Fruit fly (Drosophila melanogaster) whole organism, embryonic: Measurements from ENCODE around the gene Cpr66Cb.

Source experiments
- Awh ChIP-seq: fragments of 200-800 bp; sonication (Bioruptor generic); IDR thresholded peaks from 2 replicates; pipeline ENCODE4, ENCODE4 v1.3.6; 2022; ENCODE audit warnings: missing biosample characterization, missing genetic modification characterization
- B-H2 ChIP-seq: fragments of 200-800 bp; sonication (Bioruptor generic); optimal IDR thresholded peaks from 2 replicates; lab custom pipeline; 2018; ENCODE audit warnings: missing biosample characterization, mild to moderate bottlenecking, missing genetic modification characterization
- CG10147 ChIP-seq: fragments of 200-800 bp; sonication (Bioruptor generic); optimal IDR thresholded peaks from 2 replicates; lab custom pipeline; 2019; ENCODE audit warnings: missing biosample characterization, mild to moderate bottlenecking, missing genetic modification characterization, moderate library complexity
- CG1024 ChIP-seq: fragments of 200-800 bp; sonication (Bioruptor generic); IDR thresholded peaks from 2 replicates; pipeline ENCODE4 v1.3.6; 2022; ENCODE audit warnings: missing biosample characterization, missing genetic modification characterization
- CG11093 ChIP-seq: fragments of 200-800 bp; sonication (Bioruptor generic); IDR thresholded peaks from 3 replicates; pipeline ENCODE4 v1.3.6; 2022; ENCODE audit warnings: missing biosample characterization, missing genetic modification characterization
- CG14050 ChIP-seq: fragments of 200-800 bp; sonication (Bioruptor generic); IDR thresholded peaks from 3 replicates; pipeline ENCODE4 v1.3.6; 2022; ENCODE audit warnings: missing biosample characterization, missing genetic modification characterization
- CG1529 ChIP-seq: fragments of 200-800 bp; sonication (Bioruptor generic); optimal IDR thresholded peaks from 3 replicates; lab custom pipeline; 2018; ENCODE audit warnings: missing biosample characterization, missing genetic modification characterization
- CG15479 ChIP-seq: fragments of 200-800 bp; sonication (Bioruptor generic); optimal IDR thresholded peaks from 3 replicates; lab custom pipeline; 2019; ENCODE audit warnings: missing biosample characterization, mild to moderate bottlenecking, missing genetic modification characterization, moderate library complexity
- CG16813 ChIP-seq: fragments of 200-800 bp; sonication (Bioruptor generic); IDR thresholded peaks from 3 replicates; pipeline ENCODE4 v1.3.6; 2022; ENCODE audit warnings: missing biosample characterization, missing genetic modification characterization; ENCODE audit not compliant: partially characterized antibody
- CG17359 ChIP-seq: fragments of 200-800 bp; sonication (Bioruptor generic); optimal IDR thresholded peaks from 3 replicates; lab custom pipeline; 2018; ENCODE audit warnings: missing biosample characterization, mild to moderate bottlenecking, missing genetic modification characterization, moderate library complexity
- CG2712 ChIP-seq: fragments of 200-800 bp; optimal IDR thresholded peaks from 3 replicates; lab custom pipeline; 2019; ENCODE audit warnings: missing biosample characterization, mild to moderate bottlenecking, missing genetic modification characterization, moderate library complexity
- CG2889 ChIP-seq: fragments of 200-800 bp; sonication (Bioruptor generic); IDR thresholded peaks from 3 replicates; pipeline ENCODE4 v1.3.6; 2022; ENCODE audit warnings: missing biosample characterization, missing genetic modification characterization
- CG30403 ChIP-seq: fragments of 200-800 bp; sonication (Bioruptor generic); optimal IDR thresholded peaks from 3 replicates; lab custom pipeline; 2016; ENCODE audit warnings: missing biosample characterization, missing genetic modification characterization
- CG32767 ChIP-seq: fragments of 200-800 bp; sonication (Bioruptor generic); IDR thresholded peaks from 2 replicates; pipeline ENCODE4 v1.3.6; 2022; ENCODE audit warnings: missing biosample characterization, missing genetic modification characterization
- CG33557 ChIP-seq: fragments of 200-800 bp; sonication (Bioruptor generic); optimal IDR thresholded peaks from 2 replicates; lab custom pipeline; 2019; ENCODE audit warnings: missing biosample characterization, mild to moderate bottlenecking, missing genetic modification characterization, moderate library complexity
- CG34422 ChIP-seq: fragments of 200-800 bp; sonication (Bioruptor generic); IDR thresholded peaks from 3 replicates; pipeline ENCODE4 v1.3.6; 2022; ENCODE audit warnings: missing biosample characterization, missing genetic modification characterization
- CG3847 ChIP-seq: fragments of 200-800 bp; sonication (Bioruptor generic); IDR thresholded peaks from 2 replicates; pipeline ENCODE4 v1.3.6; 2022; ENCODE audit warnings: missing biosample characterization, missing genetic modification characterization
- CG9932 ChIP-seq: fragments of 200-800 bp; sonication (Bioruptor generic); IDR thresholded peaks from 2 replicates; pipeline ENCODE4 v1.3.6; 2022; ENCODE audit warnings: missing biosample characterization, missing genetic modification characterization
- CHES-1-like ChIP-seq: fragments of 200-800 bp; sonication (Bioruptor generic); optimal IDR thresholded peaks from 2 replicates; lab custom pipeline; 2016; ENCODE audit warnings: missing biosample characterization, missing genetic modification characterization
- CTCF ChIP-seq: fragments of 200-800 bp; sonication (Bioruptor generic); optimal IDR thresholded peaks from 2 replicates; lab custom pipeline; 2017; ENCODE audit warnings: missing biosample characterization, mild to moderate bottlenecking, missing genetic modification characterization, moderate library complexity
- Fer2 ChIP-seq: fragments of 200-800 bp; sonication (Bioruptor generic); optimal IDR thresholded peaks from 2 replicates; lab custom pipeline; 2018; ENCODE audit warnings: missing biosample characterization, mild to moderate bottlenecking, missing genetic modification characterization, moderate library complexity
- Hey ChIP-seq: fragments of 200-800 bp; sonication (Bioruptor generic); optimal IDR thresholded peaks from 3 replicates; lab custom pipeline; 2018; ENCODE audit warnings: missing biosample characterization, mild to moderate bottlenecking, missing genetic modification characterization
- Hr78 ChIP-seq, 2 experiments: fragments of 200-800 bp in 1 of 2; fragments of >200 bp in 1 of 2; sonication (Bioruptor generic) in 1 of 2; optimal IDR thresholded peaks; 2 replicates each; lab custom pipeline; 2017 to 2019; ENCODE audit warnings: missing biosample characterization in 2 of 2, missing genetic modification characterization in 2 of 2, mild to moderate bottlenecking in 1 of 2, moderate library complexity in 1 of 2
- MBD-R2 ChIP-seq: fragments of 200-800 bp; sonication (Bioruptor generic); IDR thresholded peaks from 2 replicates; pipeline ENCODE4 v1.3.6; 2022; ENCODE audit warnings: missing biosample characterization, missing genetic modification characterization
- Mad ChIP-seq: fragments of 200-800 bp; sonication (Bioruptor generic); optimal IDR thresholded peaks from 2 replicates; lab custom pipeline; 2016; ENCODE audit warnings: missing biosample characterization, missing genetic modification characterization
- Med ChIP-seq: fragments of 200-800 bp; sonication (Bioruptor generic); peaks from one replicate; lab custom pipeline; 2016; ENCODE audit warnings: missing biosample characterization, missing genetic modification characterization, mild to moderate bottlenecking, inconsistent platforms, moderate library complexity
- Myb ChIP-seq: fragments of 200-800 bp; sonication (Bioruptor generic); optimal IDR thresholded peaks from 2 replicates; lab custom pipeline; 2016; ENCODE audit warnings: missing biosample characterization, missing genetic modification characterization
- Nf-YB ChIP-seq: fragments of 200-800 bp; sonication (Bioruptor generic); optimal IDR thresholded peaks from 3 replicates; lab custom pipeline; 2019; ENCODE audit warnings: missing biosample characterization, mild to moderate bottlenecking, missing genetic modification characterization, moderate library complexity
- Poxn ChIP-seq: fragments of 200-800 bp; sonication (Bioruptor generic); IDR thresholded peaks from 2 replicates; pipeline ENCODE4 v1.3.6; 2022; ENCODE audit warnings: missing biosample characterization, missing genetic modification characterization
- Sin3A ChIP-seq: fragments of >200 bp; optimal IDR thresholded peaks from 2 replicates; lab custom pipeline; 2018
- Sox100B ChIP-seq: fragments of 200-800 bp; sonication (Bioruptor generic); optimal IDR thresholded peaks from 3 replicates; lab custom pipeline; 2018; ENCODE audit warnings: missing biosample characterization, mild to moderate bottlenecking, missing genetic modification characterization
- Tbp ChIP-seq: fragments of >200 bp; optimal IDR thresholded peaks from 2 replicates; lab custom pipeline; 2018; ENCODE audit warnings: missing biosample characterization, missing genetic modification characterization
- croc ChIP-seq: fragments of 200-800 bp; sonication (Bioruptor generic); conservative IDR thresholded peaks from 3 replicates; pipeline ENCODE4 v1.3.6; 2022; ENCODE audit warnings: missing biosample characterization, missing genetic modification characterization
- crp ChIP-seq, 2 experiments: fragments of 200-800 bp; sonication (Bioruptor generic); optimal IDR thresholded peaks; 2 replicates in 1 of 2; 3 replicates in 1 of 2; lab custom pipeline; 2017; ENCODE audit warnings: missing biosample characterization in 2 of 2, missing genetic modification characterization in 2 of 2, mild to moderate bottlenecking in 1 of 2, moderate library complexity in 1 of 2
- dati ChIP-seq: fragments of 200-800 bp; sonication (Bioruptor generic); IDR thresholded peaks from 2 replicates; pipeline ENCODE4 v1.3.6; 2022; ENCODE audit warnings: missing biosample characterization, missing genetic modification characterization
- fd3F ChIP-seq: fragments of 200-800 bp; sonication (Bioruptor generic); optimal IDR thresholded peaks from 2 replicates; lab custom pipeline; 2018; ENCODE audit warnings: missing biosample characterization, mild to moderate bottlenecking, missing genetic modification characterization, moderate library complexity
- fru ChIP-seq: fragments of >200 bp; optimal IDR thresholded peaks from 2 replicates; lab custom pipeline; 2017
- ftz-f1 ChIP-seq: fragments of 200-800 bp; sonication (Bioruptor generic); optimal IDR thresholded peaks from 2 replicates; lab custom pipeline; 2016; ENCODE audit warnings: missing biosample characterization, missing genetic modification characterization
- gce ChIP-seq: fragments of 200-800 bp; sonication (Bioruptor generic); IDR thresholded peaks from 3 replicates; pipeline ENCODE4 v1.3.6; 2022; ENCODE audit warnings: missing biosample characterization, missing genetic modification characterization
- gfzf ChIP-seq: fragments of 200-800 bp; sonication (Bioruptor generic); optimal IDR thresholded peaks from 2 replicates; lab custom pipeline; 2016; ENCODE audit warnings: missing biosample characterization, mild to moderate bottlenecking, missing genetic modification characterization, moderate library complexity
- grn ChIP-seq: fragments of 200-800 bp; sonication (Bioruptor generic); optimal IDR thresholded peaks from 3 replicates; lab custom pipeline; 2017; ENCODE audit warnings: missing biosample characterization, missing genetic modification characterization
- hth ChIP-seq: fragments of >200 bp; optimal IDR thresholded peaks from 2 replicates; lab custom pipeline; 2017; ENCODE audit warnings: inconsistent platforms
- ind ChIP-seq: fragments of 200-800 bp; sonication (Bioruptor generic); optimal IDR thresholded peaks from 3 replicates; lab custom pipeline; 2016; ENCODE audit warnings: missing biosample characterization, missing genetic modification characterization
- lola ChIP-seq, 3 experiments: fragments of >200 bp in 2 of 3; fragments of 200-800 bp in 1 of 3; sonication (Bioruptor generic) in 1 of 3; optimal IDR thresholded peaks; 2 replicates each; lab custom pipeline; 2017 to 2019; ENCODE audit warnings: missing biosample characterization in 3 of 3, missing genetic modification characterization in 3 of 3, mild to moderate bottlenecking in 1 of 3, moderate library complexity in 1 of 3
- mirr ChIP-seq: fragments of 200-800 bp; sonication (Bioruptor generic); optimal IDR thresholded peaks from 3 replicates; lab custom pipeline; 2018; ENCODE audit warnings: missing biosample characterization, mild to moderate bottlenecking, missing genetic modification characterization
- ro ChIP-seq: fragments of 200-800 bp; sonication (Bioruptor generic); IDR thresholded peaks from 2 replicates; pipeline ENCODE4 v1.3.6; 2022; ENCODE audit warnings: missing biosample characterization, missing genetic modification characterization
- run ChIP-seq: fragments of 200-800 bp; sonication (Bioruptor generic); optimal IDR thresholded peaks from 3 replicates; lab custom pipeline; 2018; ENCODE audit warnings: missing biosample characterization, mild to moderate bottlenecking, missing genetic modification characterization
- slbo ChIP-seq: fragments of 200-800 bp; sonication (Bioruptor generic); IDR thresholded peaks from 2 replicates; pipeline ENCODE4 v1.3.6; 2022; ENCODE audit warnings: missing biosample characterization, missing genetic modification characterization
- so ChIP-seq: fragments of 200-800 bp; sonication (Bioruptor generic); IDR thresholded peaks from 3 replicates; pipeline ENCODE4 v1.3.6; 2022; ENCODE audit warnings: missing biosample characterization, missing genetic modification characterization
- ssp ChIP-seq: fragments of 200-800 bp; sonication (Bioruptor generic); IDR thresholded peaks from 2 replicates; pipeline ENCODE4 v1.3.6; 2022; ENCODE audit warnings: missing biosample characterization, missing genetic modification characterization
- tio ChIP-seq: fragments of 200-800 bp; sonication (Bioruptor generic); optimal IDR thresholded peaks from 2 replicates; lab custom pipeline; 2017; ENCODE audit warnings: missing biosample characterization, missing genetic modification characterization, inconsistent platforms

The Cpr66Cb gene

DNA sequence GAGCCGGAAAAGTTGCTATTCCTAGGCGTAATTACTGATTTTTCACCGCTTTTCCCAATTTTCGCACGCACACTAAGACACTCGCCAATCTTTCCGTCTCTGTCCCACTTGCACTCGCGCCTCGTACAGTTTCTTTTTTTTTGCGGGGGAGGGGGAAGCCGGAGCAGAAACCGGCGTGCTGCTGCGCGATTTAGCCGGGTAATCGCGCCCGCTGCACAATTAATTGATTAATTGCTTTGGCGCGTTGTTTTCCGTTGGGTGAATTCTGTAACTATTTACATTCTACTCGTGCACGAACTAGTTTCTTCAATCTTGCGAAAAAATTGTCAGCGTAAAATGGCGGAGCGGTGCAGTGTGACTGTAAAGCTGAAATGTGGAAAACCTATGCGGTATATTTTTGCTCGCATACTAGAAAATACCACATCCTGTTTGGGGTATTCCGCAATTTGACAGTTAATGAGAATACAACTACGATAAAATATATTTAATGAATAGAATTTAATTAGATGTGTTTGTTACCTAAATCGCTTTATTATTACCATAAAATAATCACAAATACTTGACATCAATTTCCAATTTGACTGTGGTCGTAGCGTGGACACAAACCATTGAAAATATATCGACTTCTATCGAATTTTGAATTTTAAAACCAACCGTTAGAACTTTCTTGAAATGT lies 21.2 kb upstream of the Cpr66Cb start, which contains the start of gene Cpsf6 (continued):
- TF ChIP-seq Nf-YB (peak; percentile 11), Fer2 (tag; lab: Kevin White, UChicago) (peak; percentile 27), fd3F (GFP tag; lab: Kevin White, UChicago) (peak; percentile 62), CG1529 (GFP tag; lab: Kevin White, UChicago) (peak; percentile 3), Poxn (GFP tag; lab: Robert Waterston, UW) (no peak), ftz-f1 (GFP tag; lab: Kevin White, UChicago) (no peak), CG2889 (0 out of 3 replicates have a peak, but pooled peaks have one; percentile 47), Sin3A (lab: Kevin White, UChicago) (peak; percentile 83), Awh (GFP tag; lab: Robert Waterston, UW) (peak; percentile 54; the same call in 1 of the 2 replicates), CG9932 (GFP tag; lab: Robert Waterston, UW) (peak; percentile 70), CG32767 (GFP tag; lab: Robert Waterston, UW) (peak; percentile 94), CG17359 (tag; lab: Kevin White, UChicago) (peak; percentile 52), CG10147 (peak; percentile 44), CG16813 (GFP tag; lab: Robert Waterston, UW) (0 out of 3 replicates have a peak, but pooled peaks have one; percentile 38), B-H2 (no peak), hth (lab: Kevin White, UChicago) (no peak), CG11093 (GFP tag; lab: Robert Waterston, UW) (peak; percentile 42; the same call in 1 of the 3 replicates), Hey (tag; lab: Kevin White, UChicago) (peak; percentile 29), tio (GFP tag; lab: Kevin White, UChicago) (peak; percentile 20), CG2712 (tag; lab: Kevin White, UChicago) (peak; percentile 78), Tbp (GFP tag; lab: Kevin White, UChicago) (peak; percentile 27), Hr78 (GFP tag; optimal IDR thresholded peaks at IDR 0.05; lab: Kevin White, UChicago) (no peak), fru (lab: Kevin White, UChicago) (no peak), grn (GFP tag; lab: Kevin White, UChicago) (no peak), lola (GFP tag; optimal IDR thresholded peaks at IDR 0.05; lab: Kevin White, UChicago) (peak in 1 of 3 experiments; percentile 62), Sox100B (GFP tag; lab: Kevin White, UChicago) (peak; percentile 35), CTCF (peak; percentile 4), mirr (GFP tag; lab: Kevin White, UChicago) (peak; percentile 31), crp (GFP tag; optimal IDR thresholded peaks at IDR 0.05; lab: Kevin White, UChicago) (peak in 1 of 2 experiments; percentile 7), MBD-R2 (GFP tag; lab: Robert Waterston, UW) (peak; percentile 34; the same call in 1 of the 2 replicates), so (GFP tag; lab: Robert Waterston, UW) (no peak), gce (GFP tag; lab: Robert Waterston, UW) (0 out of 3 replicates have a peak, but pooled peaks have one; percentile 19), slbo (GFP tag; lab: Robert Waterston, UW) (peak; percentile 80), CG15479 (GFP tag; lab: Kevin White, UChicago) (peak; percentile 13), run (tag; lab: Kevin White, UChicago) (no peak), ro (GFP tag; lab: Robert Waterston, UW) (no peak), CHES-1-like (GFP tag; lab: Kevin White, UChicago) (peak; percentile 66), CG33557 (peak; percentile 59), ssp (GFP tag; lab: Robert Waterston, UW) (peak; percentile 74), gfzf (GFP tag; lab: Kevin White, UChicago) (peak; percentile 79), dati (GFP tag; lab: Robert Waterston, UW) (no peak), CG30403 (GFP tag; lab: Kevin White, UChicago) (peak; percentile 70), Med (GFP tag; lab: Kevin White, UChicago) (peak; percentile 50), CG14050 (peak; percentile 61; the same call in 2 of the 3 replicates), CG1024 (GFP tag; lab: Robert Waterston, UW) (0 out of 2 replicates have a peak, but pooled peaks have one; percentile 14), CG34422 (GFP tag; lab: Robert Waterston, UW) (peak; percentile 96), ind (GFP tag; lab: Kevin White, UChicago) (peak; percentile 56), CG3847 (GFP tag; lab: Robert Waterston, UW) (peak; percentile 66), Mad (GFP tag; lab: Kevin White, UChicago) (peak; percentile 47), Myb (GFP tag; lab: Kevin White, UChicago) (peak; percentile 94), croc (GFP tag; lab: Robert Waterston, UW) (peak; percentile 34; the same call in 1 of the 3 replicates)
